Fruit fly (Drosophila melanogaster): ENCODE measurements around the gene CG42728.

dm6 chr3L:15495449-15495848, 32.5 kb downstream of the CG42728 start, which contains the start of gene CG12355:
- TF ChIP-seq Myc (optimal IDR thresholded peaks at IDR 0.05) (no peak), psq (optimal IDR thresholded peaks at IDR 0.05) (no peak), h (optimal IDR thresholded peaks at IDR 0.05) (no peak), Sin3A (optimal IDR thresholded peaks at IDR 0.05) (no peak)
